Fruit fly (Drosophila melanogaster): ENCODE results near the gene msl-3.

msl-3 gene

dm6 chr3L:7087347-7087746 is 38.0 kb downstream of the msl-3 start:
- TF ChIP-seq usp (GFP tag; optimal IDR thresholded peaks at IDR 0.05) (no peak), CG8478 (optimal IDR thresholded peaks at IDR 0.05) (no peak), Dll (optimal IDR thresholded peaks at IDR 0.05) (no peak), EcR (GFP tag; optimal IDR thresholded peaks at IDR 0.05) (no peak), pan (optimal IDR thresholded peaks at IDR 0.05) (no peak), psq (optimal IDR thresholded peaks at IDR 0.05) (no peak)

dm6 chr3L:7086558-7087059 is 38.7 kb downstream of the msl-3 start, which contains the start of gene Cpr65Ea:
Cpr65Ea (minus strand) TSS chr3L:7086608.
- TF ChIP-seq EcR (GFP tag; optimal IDR thresholded peaks at IDR 0.05), result no peak
- TF ChIP-seq usp (GFP tag; optimal IDR thresholded peaks at IDR 0.05), result no peak
- TF ChIP-seq psq (optimal IDR thresholded peaks at IDR 0.05), result no peak
- no peak for TF ChIP-seq pan (optimal IDR thresholded peaks at IDR 0.05)
- TF ChIP-seq Dll (optimal IDR thresholded peaks at IDR 0.05), result no peak
- TF ChIP-seq CG8478 (optimal IDR thresholded peaks at IDR 0.05), result no peak

dm6 chr3L:7086093-7086492 is 39.2 kb downstream of the msl-3 start:
- TF ChIP-seq pan (optimal IDR thresholded peaks at IDR 0.05), result no peak
- TF ChIP-seq CG8478 (optimal IDR thresholded peaks at IDR 0.05), result no peak
- TF ChIP-seq usp (GFP tag; optimal IDR thresholded peaks at IDR 0.05), result no peak
- no peak for TF ChIP-seq EcR (GFP tag; optimal IDR thresholded peaks at IDR 0.05)
- TF ChIP-seq Dll (optimal IDR thresholded peaks at IDR 0.05), result no peak
- no peak for TF ChIP-seq psq (optimal IDR thresholded peaks at IDR 0.05)

dm6 chr3L:7082168-7082567 is 43.2 kb downstream of the msl-3 start:
- no peak for TF ChIP-seq Dll (optimal IDR thresholded peaks at IDR 0.05)
- no peak for TF ChIP-seq pan (optimal IDR thresholded peaks at IDR 0.05)
- no peak for TF ChIP-seq EcR (GFP tag; optimal IDR thresholded peaks at IDR 0.05)
- TF ChIP-seq CG8478 (optimal IDR thresholded peaks at IDR 0.05), result no peak
- no peak for TF ChIP-seq psq (optimal IDR thresholded peaks at IDR 0.05)
- no peak for TF ChIP-seq usp (GFP tag; optimal IDR thresholded peaks at IDR 0.05)

dm6 chr3L:7077258-7077657 is 48.1 kb downstream of the msl-3 start, which contains the start of gene CG8641:
CG8641 (minus strand) TSS chr3L:7077462.
- no peak for TF ChIP-seq usp (GFP tag; optimal IDR thresholded peaks at IDR 0.05)
- no peak for TF ChIP-seq pan (optimal IDR thresholded peaks at IDR 0.05)
- no peak for TF ChIP-seq psq (optimal IDR thresholded peaks at IDR 0.05)
- TF ChIP-seq Dll (optimal IDR thresholded peaks at IDR 0.05), result no peak
- TF ChIP-seq EcR (GFP tag; optimal IDR thresholded peaks at IDR 0.05), result no peak
- no peak for TF ChIP-seq CG8478 (optimal IDR thresholded peaks at IDR 0.05)

- TF ChIP-seq pan (optimal IDR thresholded peaks at IDR 0.05), result no peak
- no peak for TF ChIP-seq Dll (optimal IDR thresholded peaks at IDR 0.05)
- TF ChIP-seq usp (GFP tag; optimal IDR thresholded peaks at IDR 0.05), result no peak
- no peak for TF ChIP-seq CG8478 (optimal IDR thresholded peaks at IDR 0.05)
These were observed 50.2 kb downstream of the msl-3 start, which contains the start of gene CG34030 for dm6 chr3L:7075147-7075546. CG34030 (minus strand) TSS chr3L:7075247.
